Worm (Caenorhabditis elegans): ENCODE measurements around the gene T28H11.7.

ce11 chrIV:4993128-4993527 is 23.8 kb downstream of the T28H11.7 start:
- no peak for TF ChIP-seq ref-1 (GFP tag; conservative IDR thresholded peaks at IDR 0.05)
- TF ChIP-seq ztf-29 (GFP tag; IDR thresholded peaks at IDR 0.05) = no peak
- TF ChIP-seq flt-1 (GFP tag; IDR thresholded peaks at IDR 0.05) = no peak
- no peak for TF ChIP-seq tab-1 (GFP tag; IDR thresholded peaks at IDR 0.05)
- no peak for TF ChIP-seq T22C8.4 (GFP tag; IDR thresholded peaks at IDR 0.05)
- no peak for TF ChIP-seq med-1 (GFP tag; optimal IDR thresholded peaks at IDR 0.05; ENCODE audit: insufficient read depth)

All from whole organism, midembryonic.